Worm (Caenorhabditis elegans) whole organism, L4 larva: ENCODE results near the gene npax-4.

Experiments used
- D1046.2 ChIP-seq: fragments of 200-800 bp; sonication (Bioruptor generic); IDR thresholded peaks from 2 replicates; pipeline ENCODE4 v1.3.6; 2022; ENCODE audit warnings: missing genetic modification characterization, missing compliant biosample characterization
- F37D6.2 ChIP-seq: sonication (generic microtip); optimal IDR thresholded peaks from 2 replicates; lab custom pipeline; 2016; ENCODE audit warnings: mild to moderate bottlenecking, missing genetic modification characterization, missing compliant biosample characterization
- F44E2.7 ChIP-seq: fragments of 200-800 bp; sonication (Bioruptor generic); IDR thresholded peaks from 2 replicates; pipeline ENCODE4 v2.1.2; 2022; ENCODE audit warnings: missing genetic modification characterization, missing compliant biosample characterization
- F49E8.2 ChIP-seq: sonication (generic microtip); optimal IDR thresholded peaks from 2 replicates; lab custom pipeline; 2016; ENCODE audit warnings: missing compliant biosample characterization, mild to moderate bottlenecking, missing genetic modification characterization, borderline replicate concordance
- T26A8.4 ChIP-seq: fragments of 200-800 bp; sonication (Bioruptor generic); IDR thresholded peaks from 2 replicates; pipeline ENCODE4 v1.3.6; 2022; ENCODE audit warnings: missing genetic modification characterization, missing compliant biosample characterization
- Y105C5A.15 ChIP-seq: fragments of 200-800 bp; sonication (Bioruptor generic); IDR thresholded peaks from 2 replicates; pipeline ENCODE4 v1.3.6; 2022; ENCODE audit warnings: missing genetic modification characterization, missing compliant biosample characterization
- arid-1 ChIP-seq: fragments of 200-800 bp; sonication (Bioruptor generic); conservative IDR thresholded peaks from 2 replicates; pipeline ENCODE4 v1.3.6; 2022; ENCODE audit warnings: missing genetic modification reagents, missing genetic modification characterization, missing compliant biosample characterization
- ceh-28 ChIP-seq: fragments of 150-350 bp; optimal IDR thresholded peaks from 2 replicates; lab custom pipeline; 2014; ENCODE audit warnings: missing biosample characterization, missing genetic modification reagents, missing genetic modification characterization
- ceh-32 ChIP-seq: sonication (generic microtip); optimal IDR thresholded peaks from 2 replicates; lab custom pipeline; 2016; ENCODE audit warnings: mild to moderate bottlenecking, missing genetic modification characterization, missing compliant biosample characterization; ENCODE audit not compliant: poor library complexity
- ceh-44 ChIP-seq: fragments of 200-800 bp; sonication (Bioruptor generic); IDR thresholded peaks from 2 replicates; pipeline ENCODE4 v1.3.6; 2022; ENCODE audit warnings: missing genetic modification reagents, missing genetic modification characterization, missing compliant biosample characterization
- ceh-62 ChIP-seq: sonication (generic microtip); optimal IDR thresholded peaks from 2 replicates; lab custom pipeline; 2017; ENCODE audit warnings: missing biosample characterization, missing genetic modification characterization
- ceh-82 ChIP-seq: sonication (generic microtip); optimal IDR thresholded peaks from 2 replicates; lab custom pipeline; 2017; ENCODE audit warnings: missing biosample characterization, missing genetic modification characterization
- dmd-6 ChIP-seq: fragments of 200-800 bp; sonication (Bioruptor generic); IDR thresholded peaks from 2 replicates; pipeline ENCODE4 v1.3.6; 2022; ENCODE audit warnings: missing genetic modification reagents, missing genetic modification characterization, missing compliant biosample characterization
- dmd-8 ChIP-seq: fragments of 200-800 bp; sonication (Bioruptor generic); IDR thresholded peaks from 2 replicates; pipeline ENCODE4 v1.3.6; 2022; ENCODE audit warnings: missing genetic modification characterization, missing compliant biosample characterization
- dmd-9 ChIP-seq: fragments of 200-800 bp; sonication (Bioruptor generic); IDR thresholded peaks from 2 replicates; pipeline ENCODE4 v1.3.6; 2022; ENCODE audit warnings: missing genetic modification reagents, missing genetic modification characterization, missing compliant biosample characterization
- fos-1 ChIP-seq: fragments of 150-350 bp; optimal IDR thresholded peaks from 2 replicates; lab custom pipeline; 2014; ENCODE audit warnings: missing biosample characterization, missing genetic modification characterization
- gei-8 ChIP-seq: fragments of 200-800 bp; sonication (Bioruptor generic); optimal IDR thresholded peaks from 2 replicates; lab custom pipeline; 2018; ENCODE audit warnings: mild to moderate bottlenecking, missing genetic modification characterization, missing compliant biosample characterization
- hif-1 ChIP-seq, 2 experiments: sonication (generic microtip); optimal IDR thresholded peaks; 2 replicates each; lab custom pipeline; 2016 to 2017; ENCODE audit warnings: missing compliant biosample characterization in 2 of 2, missing genetic modification characterization in 2 of 2, missing genetic modification reagents in 2 of 2, missing genotype in 2 of 2, mild to moderate bottlenecking in 1 of 2
- hlh-11 ChIP-seq: fragments of 200-800 bp; sonication (Bioruptor generic); optimal IDR thresholded peaks from 2 replicates; lab custom pipeline; 2018; ENCODE audit warnings: mild to moderate bottlenecking, missing genetic modification characterization, missing compliant biosample characterization
- hlh-30 ChIP-seq: sonication (generic microtip); optimal IDR thresholded peaks from 2 replicates; lab custom pipeline; 2017; ENCODE audit warnings: antibody characterized with exemption, mild to moderate bottlenecking, missing genetic modification characterization, missing compliant biosample characterization; ENCODE audit not compliant: insufficient read depth
- lin-38 ChIP-seq: fragments of 200-800 bp; sonication (Bioruptor generic); IDR thresholded peaks from 2 replicates; pipeline ENCODE4 v1.3.6; 2022; ENCODE audit warnings: missing genetic modification reagents, missing genetic modification characterization, missing compliant biosample characterization
- lin-39 ChIP-seq: fragments of 150-350 bp; optimal IDR thresholded peaks from 2 replicates; lab custom pipeline; 2014; ENCODE audit warnings: missing biosample characterization, missing genetic modification reagents, missing genetic modification characterization
- lsy-2 ChIP-seq, 2 experiments: fragments of 150-350 bp in 1 of 2; sonication (generic microtip) in 1 of 2; optimal IDR thresholded peaks; 2 replicates each; lab custom pipeline; 2014 to 2017; ENCODE audit warnings: missing biosample characterization in 2 of 2, missing genetic modification characterization in 2 of 2
- mdl-1 ChIP-seq, 2 experiments: fragments of 150-350 bp in 1 of 2; sonication (generic microtip) in 1 of 2; optimal IDR thresholded peaks; 2 replicates each; lab custom pipeline; 2014 to 2017; ENCODE audit warnings: missing biosample characterization in 2 of 2, missing genetic modification characterization in 2 of 2
- nhr-11 ChIP-seq: fragments of 150-350 bp; optimal IDR thresholded peaks from 2 replicates; lab custom pipeline; 2014; ENCODE audit warnings: missing biosample characterization, missing genetic modification characterization
- nhr-111 ChIP-seq: fragments of 200-800 bp; sonication (Bioruptor generic); optimal IDR thresholded peaks from 2 replicates; lab custom pipeline; 2018; ENCODE audit warnings: mild to moderate bottlenecking, missing genetic modification characterization, missing compliant biosample characterization
- nhr-25 ChIP-seq: sonication (generic microtip); optimal IDR thresholded peaks from 2 replicates; lab custom pipeline; 2017; ENCODE audit warnings: missing genetic modification characterization, mild to moderate bottlenecking, missing compliant biosample characterization, antibody characterized with exemption, moderate library complexity, borderline replicate concordance; ENCODE audit not compliant: insufficient read depth
- nhr-28 ChIP-seq: fragments of 150-350 bp; optimal IDR thresholded peaks from 2 replicates; lab custom pipeline; 2014; ENCODE audit warnings: missing biosample characterization, missing genetic modification characterization
- nhr-42 ChIP-seq: fragments of 200-800 bp; sonication (Bioruptor generic); IDR thresholded peaks from 2 replicates; pipeline ENCODE4 v1.3.6; 2022; ENCODE audit warnings: missing genetic modification characterization, missing compliant biosample characterization
- nhr-48 ChIP-seq: sonication (generic microtip); optimal IDR thresholded peaks from 2 replicates; lab custom pipeline; 2016; ENCODE audit warnings: mild to moderate bottlenecking, missing genetic modification characterization, missing compliant biosample characterization
- nhr-6 ChIP-seq: fragments of 150-350 bp; optimal IDR thresholded peaks from 2 replicates; lab custom pipeline; 2014; ENCODE audit warnings: missing biosample characterization, missing genetic modification characterization
- nhr-77 ChIP-seq: fragments of 150-350 bp; optimal IDR thresholded peaks from 2 replicates; lab custom pipeline; 2014; ENCODE audit warnings: missing biosample characterization, missing genetic modification characterization
- skn-1 ChIP-seq: fragments of 150-350 bp; optimal IDR thresholded peaks from 2 replicates; lab custom pipeline; 2014; ENCODE audit warnings: missing biosample characterization, missing genetic modification characterization
- snpc-1.2 ChIP-seq: fragments of 200-800 bp; sonication (Bioruptor generic); IDR thresholded peaks from 2 replicates; pipeline ENCODE4 v1.3.6; 2022; ENCODE audit warnings: missing genetic modification reagents, missing genetic modification characterization, missing compliant biosample characterization
- spr-1 ChIP-seq: sonication (generic microtip); optimal IDR thresholded peaks from 2 replicates; lab custom pipeline; 2016; ENCODE audit warnings: mild to moderate bottlenecking, missing genetic modification characterization, missing compliant biosample characterization
- spr-3 ChIP-seq: fragments of 200-800 bp; sonication (Bioruptor generic); optimal IDR thresholded peaks from 2 replicates; lab custom pipeline; 2018; ENCODE audit warnings: mild to moderate bottlenecking, missing genetic modification characterization, missing compliant biosample characterization
- tag-97 ChIP-seq: fragments of 200-800 bp; sonication (Bioruptor generic); IDR thresholded peaks from 2 replicates; pipeline ENCODE4 v1.3.6; 2022; ENCODE audit warnings: missing genetic modification characterization, missing compliant biosample characterization
- tra-1 ChIP-seq: fragments of 200-800 bp; sonication (Bioruptor generic); IDR thresholded peaks from 2 replicates; pipeline ENCODE4 v1.3.6; 2022; ENCODE audit warnings: missing genetic modification reagents, missing genetic modification characterization, missing compliant biosample characterization
- unc-130 ChIP-seq: sonication (generic microtip); optimal IDR thresholded peaks from 2 replicates; lab custom pipeline; 2016; ENCODE audit warnings: missing genetic modification reagents, missing genetic modification characterization, missing compliant biosample characterization
- zag-1 ChIP-seq: fragments of 150-350 bp; optimal IDR thresholded peaks from 2 replicates; lab custom pipeline; 2014; ENCODE audit warnings: missing biosample characterization, missing genetic modification characterization
- zip-2 ChIP-seq: fragments of 150-350 bp; optimal IDR thresholded peaks from 2 replicates; lab custom pipeline; 2014; ENCODE audit warnings: missing biosample characterization, missing genetic modification characterization
- ztf-7 ChIP-seq: fragments of 150-350 bp; optimal IDR thresholded peaks from 2 replicates; lab custom pipeline; 2014; ENCODE audit warnings: missing biosample characterization, missing genetic modification characterization

Gene npax-4

ce11 chrIV:8921166-8921565 lies 41.5 kb upstream of the npax-4 start:
- TF ChIP-seq lin-39 (tag; lab: Kevin White, UChicago): no peak
- no peak for TF ChIP-seq F37D6.2 (tag; lab: Kevin White, UChicago)
- no peak for TF ChIP-seq ztf-7 (tag; lab: Kevin White, UChicago)
- no peak for TF ChIP-seq spr-3
- no peak for TF ChIP-seq nhr-28 (tag; lab: Kevin White, UChicago)
- TF ChIP-seq tag-97: no peak
- no peak for TF ChIP-seq hlh-11 (tag; lab: Kevin White, UChicago)
- no peak for TF ChIP-seq ceh-28 (tag; lab: Kevin White, UChicago)
- TF ChIP-seq ceh-44 (GFP tag; lab: Robert Waterston, UW): no peak
- TF ChIP-seq ceh-62 (tag; lab: Kevin White, UChicago): no peak
- TF ChIP-seq dmd-8 (GFP tag; lab: Robert Waterston, UW): no peak
- no peak for TF ChIP-seq ceh-32
- no peak for TF ChIP-seq T26A8.4 (GFP tag; lab: Robert Waterston, UW)
- no peak for TF ChIP-seq gei-8 (GFP tag; lab: Kevin White, UChicago)
- TF ChIP-seq F49E8.2: no peak
- no peak for TF ChIP-seq nhr-25 (tag; lab: Kevin White, UChicago)

- TF ChIP-seq F37D6.2 (tag; lab: Kevin White, UChicago) (no peak), tra-1 (no peak), lsy-2 (tag; optimal IDR thresholded peaks at IDR 0.05; lab: Kevin White, UChicago) (peak in 1 of 2 experiments; percentile 35), ceh-82 (tag; lab: Kevin White, UChicago) (no peak), F44E2.7 (GFP tag; lab: Robert Waterston, UW) (no peak), arid-1 (GFP tag; lab: Robert Waterston, UW) (no peak), D1046.2 (GFP tag; lab: Robert Waterston, UW) (no peak), tag-97 (no peak), dmd-8 (GFP tag; lab: Robert Waterston, UW) (no peak), hif-1 (tag; optimal IDR thresholded peaks at IDR 0.05; lab: Kevin White, UChicago) (no peak), hlh-30 (peak; percentile 6), nhr-77 (tag; lab: Kevin White, UChicago) (no peak), mdl-1 (tag; optimal IDR thresholded peaks at IDR 0.05; lab: Kevin White, UChicago) (peak in 1 of 2 experiments; percentile 14), nhr-25 (tag; lab: Kevin White, UChicago) (no peak), snpc-1.2 (GFP tag; lab: Robert Waterston, UW) (no peak), lin-38 (GFP tag; lab: Robert Waterston, UW) (no peak), nhr-111 (GFP tag; lab: Kevin White, UChicago) (no peak), nhr-42 (GFP tag; lab: Robert Waterston, UW) (no peak), fos-1 (tag; lab: Kevin White, UChicago) (no peak), hlh-11 (tag; lab: Kevin White, UChicago) (peak; percentile 24), dmd-9 (GFP tag; lab: Robert Waterston, UW) (no peak)
- TF ChIP-seq, all 104 proteins: peak for 4
Observed at ce11 chrIV:8920284-8920806, 40.6 kb upstream of the npax-4 start.

- no peak for TF ChIP-seq zip-2 (tag; lab: Kevin White, UChicago)
Observed at ce11 chrIV:8918790-8919189, 39.1 kb upstream of the npax-4 start, which contains the start of gene rap-1. TSS of gene rap-1 (minus strand) at chrIV:8918890.

ce11 chrIV:8916010-8916409 lies 36.3 kb upstream of the npax-4 start, which contains the start of gene C27B7.9:
TSS of gene C27B7.9 (minus strand) at chrIV:8916110.
- no peak for TF ChIP-seq dmd-9 (GFP tag; lab: Robert Waterston, UW)
- TF ChIP-seq skn-1 (tag; lab: Kevin White, UChicago): no peak
- no peak for TF ChIP-seq Y105C5A.15 (GFP tag; lab: Robert Waterston, UW)
- no peak for TF ChIP-seq lin-38 (GFP tag; lab: Robert Waterston, UW)
- no peak for TF ChIP-seq ceh-32
- no peak for TF ChIP-seq fos-1 (tag; lab: Kevin White, UChicago)
- no peak for TF ChIP-seq nhr-48
- TF ChIP-seq hlh-11 (tag; lab: Kevin White, UChicago): no peak
- no peak for TF ChIP-seq dmd-6 (GFP tag; lab: Robert Waterston, UW)
- no peak for TF ChIP-seq zag-1 (tag; lab: Kevin White, UChicago)
- no peak for TF ChIP-seq spr-1 (tag; lab: Kevin White, UChicago)
- no peak for TF ChIP-seq nhr-6 (tag; lab: Kevin White, UChicago)
- no peak for TF ChIP-seq unc-130 (GFP tag; lab: Kevin White, UChicago)
- TF ChIP-seq nhr-11: no peak
- TF ChIP-seq, all 104 proteins: peak for 0
